Worm (Caenorhabditis elegans) whole organism, young adult: ENCODE data around the gene EEED8.14.

Experiments used
- B0336.3 ChIP-seq: fragments of 200-800 bp; sonication (Bioruptor generic); IDR thresholded peaks from 2 replicates; pipeline ENCODE4 v1.3.6; 2022; ENCODE audit warnings: missing genetic modification characterization, missing compliant biosample characterization
- F10E7.11 ChIP-seq: sonication (generic microtip); optimal IDR thresholded peaks from 2 replicates; lab custom pipeline; 2017; ENCODE audit warnings: mild to moderate bottlenecking, missing genetic modification characterization, moderate library complexity, missing compliant biosample characterization
- F37B4.10 ChIP-seq: fragments of 200-800 bp; sonication (Bioruptor generic); IDR thresholded peaks from 2 replicates; pipeline ENCODE4 v1.3.6; 2022; ENCODE audit warnings: missing genetic modification characterization, missing compliant biosample characterization
- F39B2.1 ChIP-seq: fragments of 200-800 bp; sonication (Bioruptor generic); IDR thresholded peaks from 2 replicates; pipeline ENCODE4 v1.3.6; 2022; ENCODE audit warnings: missing genetic modification reagents, missing genetic modification characterization, missing compliant biosample characterization
- F49E8.2 ChIP-seq: sonication (generic microtip); optimal IDR thresholded peaks from 3 replicates; lab custom pipeline; 2017; ENCODE audit warnings: missing genetic modification characterization, mild to moderate bottlenecking, missing compliant biosample characterization, antibody characterized with exemption, moderate library complexity; ENCODE audit not compliant: insufficient read depth
- F57A8.1 ChIP-seq: fragments of 200-800 bp; sonication (Bioruptor generic); optimal IDR thresholded peaks from 2 replicates; lab custom pipeline; 2018; ENCODE audit warnings: mild to moderate bottlenecking, missing genetic modification characterization, moderate library complexity, missing compliant biosample characterization
- K11D2.4 ChIP-seq: fragments of 200-800 bp; sonication (Bioruptor generic); IDR thresholded peaks from 2 replicates; pipeline ENCODE4 v1.3.6; 2022; ENCODE audit warnings: missing genetic modification reagents, missing genetic modification characterization, missing compliant biosample characterization
- K12H6.12 ChIP-seq: fragments of 200-800 bp; sonication (Bioruptor generic); optimal IDR thresholded peaks from 2 replicates; lab custom pipeline; 2018; ENCODE audit warnings: mild to moderate bottlenecking, missing genetic modification characterization, missing compliant biosample characterization
- T07F8.4 ChIP-seq: sonication (generic microtip); optimal IDR thresholded peaks from 2 replicates; lab custom pipeline; 2016; ENCODE audit warnings: mild to moderate bottlenecking, missing genetic modification characterization, moderate library complexity, missing compliant biosample characterization
- T26A5.8 ChIP-seq: sonication (generic microtip); optimal IDR thresholded peaks from 2 replicates; lab custom pipeline; 2016; ENCODE audit warnings: missing genetic modification characterization, missing compliant biosample characterization
- Y53F4B.3 ChIP-seq: fragments of 200-800 bp; sonication (Bioruptor generic); IDR thresholded peaks from 2 replicates; pipeline ENCODE4 v1.3.6; 2022; ENCODE audit warnings: missing genetic modification reagents, missing genetic modification characterization, missing compliant biosample characterization
- Y53G8AR.9 ChIP-seq: fragments of 200-800 bp; sonication (Bioruptor generic); conservative IDR thresholded peaks from 2 replicates; pipeline ENCODE4 v1.3.6; 2022; ENCODE audit warnings: missing genetic modification reagents, missing genetic modification characterization, missing compliant biosample characterization
- Y56A3A.18 ChIP-seq: fragments of 200-800 bp; sonication (Bioruptor generic); IDR thresholded peaks from 2 replicates; pipeline ENCODE4 v1.3.6; 2022; ENCODE audit warnings: missing genetic modification reagents, missing genetic modification characterization, missing compliant biosample characterization
- Y79H2A.3 ChIP-seq: fragments of 200-800 bp; sonication (Bioruptor generic); conservative IDR thresholded peaks from 2 replicates; pipeline ENCODE4 v1.3.6; 2022; ENCODE audit warnings: missing genetic modification reagents, missing genetic modification characterization, missing compliant biosample characterization
- Y95B8A.8 ChIP-seq: fragments of 200-800 bp; sonication (Bioruptor generic); IDR thresholded peaks from 2 replicates; pipeline ENCODE4 v1.3.6; 2022; ENCODE audit warnings: missing genetic modification reagents, missing genetic modification characterization, missing compliant biosample characterization
- akir-1 ChIP-seq: fragments of 200-800 bp; sonication (Bioruptor generic); optimal IDR thresholded peaks from 2 replicates; lab custom pipeline; 2018; ENCODE audit warnings: mild to moderate bottlenecking, missing genetic modification characterization, moderate library complexity, missing compliant biosample characterization
- aptf-2 ChIP-seq: fragments of 200-800 bp; sonication (Bioruptor generic); conservative IDR thresholded peaks from 2 replicates; pipeline ENCODE4 v1.3.6; 2022; ENCODE audit warnings: missing genetic modification reagents, missing genetic modification characterization, missing compliant biosample characterization
- attf-5 ChIP-seq: fragments of 200-800 bp; sonication (Bioruptor generic); optimal IDR thresholded peaks from 2 replicates; lab custom pipeline; 2018; ENCODE audit warnings: mild to moderate bottlenecking, missing genetic modification characterization, missing compliant biosample characterization
- attf-6 ChIP-seq: fragments of 200-800 bp; sonication (Bioruptor generic); IDR thresholded peaks from 2 replicates; pipeline ENCODE4 v1.3.6; 2022; ENCODE audit warnings: missing genetic modification reagents, missing genetic modification characterization, missing compliant biosample characterization
- cebp-1 ChIP-seq, 2 experiments: fragments of 200-800 bp in 1 of 2; sonication (Bioruptor generic) in 1 of 2; sonication (generic microtip) in 1 of 2; IDR thresholded peaks in 1 of 2; optimal IDR thresholded peaks in 1 of 2; 2 replicates each; pipeline versions ENCODE4 v1.3.6 to Lab custom; 2017 to 2022; ENCODE audit warnings: missing compliant biosample characterization in 2 of 2, missing genetic modification characterization in 2 of 2, mild to moderate bottlenecking in 1 of 2, missing genetic modification reagents in 1 of 2, moderate library complexity in 1 of 2
- cebp-2 ChIP-seq: fragments of 200-800 bp; sonication (Bioruptor generic); IDR thresholded peaks from 2 replicates; pipeline ENCODE4 v1.3.6; 2022; ENCODE audit warnings: missing genetic modification characterization, missing compliant biosample characterization
- die-1 ChIP-seq: sonication (generic microtip); optimal IDR thresholded peaks from 2 replicates; lab custom pipeline; 2016; ENCODE audit warnings: missing genotype, mild to moderate bottlenecking, missing genetic modification characterization, missing compliant biosample characterization
- dpff-1 ChIP-seq: sonication (generic microtip); optimal IDR thresholded peaks from 2 replicates; lab custom pipeline; 2017; ENCODE audit warnings: mild to moderate bottlenecking, missing genetic modification characterization, missing compliant biosample characterization
- dpl-1 ChIP-seq: fragments of 150-350 bp; optimal IDR thresholded peaks from 2 replicates; lab custom pipeline; 2014; ENCODE audit warnings: missing biosample characterization, missing genetic modification reagents, missing genetic modification characterization
- efl-1 ChIP-seq: fragments of 150-350 bp; optimal IDR thresholded peaks from 2 replicates; lab custom pipeline; 2014; ENCODE audit warnings: missing biosample characterization, missing genetic modification reagents, missing genetic modification characterization
- ets-4 ChIP-seq: fragments of 200-800 bp; sonication (Bioruptor generic); optimal IDR thresholded peaks from 2 replicates; lab custom pipeline; 2018; ENCODE audit warnings: mild to moderate bottlenecking, missing genetic modification characterization, missing compliant biosample characterization
- him-1 ChIP-seq: sonication (generic microtip); optimal IDR thresholded peaks from 2 replicates; lab custom pipeline; 2016; ENCODE audit warnings: missing genotype, missing genetic modification reagents, missing genetic modification characterization, missing compliant biosample characterization
- hsf-1 ChIP-seq: fragments of 200-800 bp; sonication (Bioruptor generic); IDR thresholded peaks from 2 replicates; pipeline ENCODE4 v1.3.6; 2022; ENCODE audit warnings: missing genetic modification reagents, missing genetic modification characterization, missing compliant biosample characterization
- lsy-27 ChIP-seq: sonication (generic microtip); optimal IDR thresholded peaks from 2 replicates; lab custom pipeline; 2017; ENCODE audit warnings: missing genetic modification characterization, mild to moderate bottlenecking, missing compliant biosample characterization, antibody characterized with exemption, missing genotype, borderline replicate concordance; ENCODE audit not compliant: insufficient read depth
- madf-3 ChIP-seq: fragments of 200-800 bp; sonication (Bioruptor generic); IDR thresholded peaks from 2 replicates; pipeline ENCODE4 v1.3.6; 2022; ENCODE audit warnings: missing genetic modification reagents, missing genetic modification characterization, missing compliant biosample characterization
- madf-6 ChIP-seq: fragments of 200-800 bp; sonication (Bioruptor generic); IDR thresholded peaks from 2 replicates; pipeline ENCODE4 v1.3.6; 2022; ENCODE audit warnings: missing genetic modification reagents, missing genetic modification characterization, missing compliant biosample characterization
- mel-28 ChIP-seq: sonication (generic microtip); optimal IDR thresholded peaks from 2 replicates; lab custom pipeline; 2016; ENCODE audit warnings: borderline replicate concordance, mild to moderate bottlenecking, missing genetic modification characterization, missing compliant biosample characterization
- nfya-2 ChIP-seq: fragments of 200-800 bp; sonication (Bioruptor generic); IDR thresholded peaks from 2 replicates; pipeline ENCODE4 v1.3.6; 2022; ENCODE audit warnings: missing genetic modification reagents, missing genetic modification characterization, missing compliant biosample characterization
- nhr-27 ChIP-seq: fragments of 200-800 bp; sonication (Bioruptor generic); optimal IDR thresholded peaks from 2 replicates; lab custom pipeline; 2018; ENCODE audit warnings: mild to moderate bottlenecking, missing genetic modification characterization, moderate library complexity, missing compliant biosample characterization
- nhr-80 ChIP-seq: sonication (generic microtip); optimal IDR thresholded peaks from 2 replicates; lab custom pipeline; 2016; ENCODE audit warnings: missing genetic modification characterization, missing compliant biosample characterization
- nhr-90 ChIP-seq: sonication (generic microtip); optimal IDR thresholded peaks from 2 replicates; lab custom pipeline; 2016; ENCODE audit warnings: missing genotype, mild to moderate bottlenecking, missing genetic modification characterization, missing compliant biosample characterization
- pbrm-1 ChIP-seq: fragments of 200-800 bp; sonication (Bioruptor generic); IDR thresholded peaks from 2 replicates; pipeline ENCODE4 v1.3.6; 2022; ENCODE audit warnings: missing genetic modification reagents, missing genetic modification characterization, missing compliant biosample characterization
- pha-4 ChIP-seq: fragments of 150-350 bp; sonication (generic microtip); optimal IDR thresholded peaks from 2 replicates; lab custom pipeline; 2014; ENCODE audit warnings: missing biosample characterization, missing genetic modification reagents, missing genetic modification characterization
- repo-1 ChIP-seq: sonication (generic microtip); optimal IDR thresholded peaks from 2 replicates; lab custom pipeline; 2017; ENCODE audit warnings: mild to moderate bottlenecking, missing genetic modification characterization, missing compliant biosample characterization
- rpc-1 ChIP-seq, 2 experiments: fragments of 150-350 bp in 1 of 2; sonication (generic microtip) in 1 of 2; optimal IDR thresholded peaks; 2 replicates each; lab custom pipeline; 2014 to 2018; ENCODE audit warnings: missing biosample characterization in 1 of 2, missing genetic modification characterization in 1 of 2, missing genetic modification reagents in 1 of 2, missing genotype in 1 of 2
- snpc-1.1 ChIP-seq: sonication (generic microtip); optimal IDR thresholded peaks from 2 replicates; lab custom pipeline; 2017; ENCODE audit warnings: missing genetic modification characterization, mild to moderate bottlenecking, missing compliant biosample characterization, antibody characterized with exemption, moderate library complexity, missing genotype, missing genetic modification reagents; ENCODE audit not compliant: insufficient read depth
- snpc-1.3 ChIP-seq: sonication (generic microtip); optimal IDR thresholded peaks from 2 replicates; lab custom pipeline; 2017; ENCODE audit warnings: missing genetic modification characterization, mild to moderate bottlenecking, missing compliant biosample characterization, antibody characterized with exemption, moderate library complexity, missing genotype, missing genetic modification reagents; ENCODE audit not compliant: insufficient read depth
- sptf-2 ChIP-seq: fragments of 200-800 bp; sonication (Bioruptor generic); optimal IDR thresholded peaks from 2 replicates; lab custom pipeline; 2018; ENCODE audit warnings: mild to moderate bottlenecking, missing genetic modification characterization, missing compliant biosample characterization
- tbp1 ChIP-seq: fragments of 200-800 bp; sonication (Bioruptor generic); optimal IDR thresholded peaks from 2 replicates; lab custom pipeline; 2018; ENCODE audit warnings: mild to moderate bottlenecking, missing genetic modification characterization, missing compliant biosample characterization
- zim-3 ChIP-seq: sonication (generic microtip); optimal IDR thresholded peaks from 2 replicates; lab custom pipeline; 2017; ENCODE audit warnings: mild to moderate bottlenecking, missing genetic modification characterization, moderate library complexity, missing compliant biosample characterization
- ztf-18 ChIP-seq: sonication (generic microtip); optimal IDR thresholded peaks from 2 replicates; lab custom pipeline; 2016; ENCODE audit warnings: missing genotype, mild to moderate bottlenecking, missing genetic modification characterization, missing compliant biosample characterization

The EEED8.14 gene

DNA sequence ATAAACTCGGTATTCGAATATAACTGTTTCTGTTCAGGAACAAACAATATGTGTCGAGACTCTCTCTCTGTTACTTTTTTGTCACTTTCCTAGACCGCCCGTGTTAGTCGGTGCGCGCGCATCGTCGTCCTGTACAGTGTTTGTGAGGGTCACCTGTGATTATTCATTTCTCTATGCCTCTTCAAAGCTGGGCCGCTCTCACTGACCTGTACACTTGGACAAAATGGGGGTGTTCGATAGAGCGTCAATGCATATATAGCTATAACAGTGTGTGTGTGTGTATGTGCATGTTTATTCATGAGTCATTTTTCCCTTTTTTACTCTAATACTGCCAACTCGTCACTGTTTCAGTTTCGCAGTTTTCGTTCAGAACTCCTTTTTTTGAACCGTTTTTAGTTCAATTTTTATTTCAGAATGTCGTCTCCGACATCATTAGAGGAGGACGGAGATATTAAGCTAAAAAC lies 34.2 kb downstream of the EEED8.14 start, which contains the start of gene pkc-3 (continued):
- peak; percentile 79 for TF ChIP-seq repo-1 (tag; lab: Kevin White, UChicago)
- no peak for TF ChIP-seq cebp-1 (GFP tag; IDR thresholded peaks at IDR 0.05; lab: Robert Waterston, UW)
- TF ChIP-seq cebp-1 (tag; optimal IDR thresholded peaks at IDR 0.05; lab: Kevin White, UChicago), result peak; percentile 65
- TF ChIP-seq F57A8.1 (GFP tag; lab: Kevin White, UChicago), result no peak
- peak; percentile 70 for TF ChIP-seq nhr-90 (tag; lab: Kevin White, UChicago)
- 0 out of 2 replicates have a peak, but pooled peaks have one; percentile 54 for TF ChIP-seq F39B2.1 (GFP tag; lab: Robert Waterston, UW)
- no peak for TF ChIP-seq K11D2.4 (GFP tag; lab: Robert Waterston, UW)
- TF ChIP-seq lsy-27 (tag; lab: Kevin White, UChicago), result no peak
- TF ChIP-seq K12H6.12 (tag; lab: Kevin White, UChicago), result peak; percentile 40
- no peak for TF ChIP-seq mel-28 (tag; lab: Kevin White, UChicago)
- TF ChIP-seq dpff-1, result peak; percentile 44
- no peak for TF ChIP-seq nfya-2 (GFP tag; lab: Robert Waterston, UW)
- peak; percentile 54 for TF ChIP-seq ets-4 (GFP tag; lab: Kevin White, UChicago)
- peak; percentile 58 for TF ChIP-seq pbrm-1 (GFP tag; lab: Robert Waterston, UW)
- TF ChIP-seq madf-3 (GFP tag; lab: Robert Waterston, UW), result peak; percentile 72
- no peak for TF ChIP-seq T07F8.4
- no peak for TF ChIP-seq akir-1 (GFP tag; lab: Kevin White, UChicago)
- peak; percentile 54 for TF ChIP-seq pha-4 (tag; lab: Kevin White, UChicago)
- TF ChIP-seq B0336.3, result peak; percentile 92
- TF ChIP-seq Y95B8A.8 (GFP tag; lab: Robert Waterston, UW), result peak; percentile 88
- TF ChIP-seq Y79H2A.3 (GFP tag; lab: Robert Waterston, UW), result 0 out of 2 replicates have a peak, but pooled peaks have one; percentile 33
- TF ChIP-seq Y53F4B.3 (GFP tag; lab: Robert Waterston, UW), result no peak
- TF ChIP-seq F37B4.10 (GFP tag; lab: Robert Waterston, UW), result 0 out of 2 replicates have a peak, but pooled peaks have one; percentile 7
- TF ChIP-seq T26A5.8 (tag; lab: Kevin White, UChicago), result no peak
- peak; percentile 97 for TF ChIP-seq nhr-80 (tag; lab: Kevin White, UChicago)
- TF ChIP-seq zim-3, result no peak
- peak; percentile 60 for TF ChIP-seq tbp1
- no peak for TF ChIP-seq nhr-27
- no peak for TF ChIP-seq snpc-1.1 (tag; lab: Kevin White, UChicago)
- no peak for TF ChIP-seq sptf-2
- TF ChIP-seq cebp-2 (GFP tag; lab: Robert Waterston, UW), result 0 out of 2 replicates have a peak, but pooled peaks have one; percentile 31
- peak; percentile 75 for TF ChIP-seq hsf-1 (GFP tag; lab: Robert Waterston, UW)
- TF ChIP-seq Y53G8AR.9 (GFP tag; lab: Robert Waterston, UW), result peak; percentile 86
- peak; percentile 28 for TF ChIP-seq F49E8.2
- peak; percentile 30 for TF ChIP-seq snpc-1.3 (tag; lab: Kevin White, UChicago)
- peak; percentile 63 for TF ChIP-seq efl-1 (GFP tag; lab: Kevin White, UChicago)
- TF ChIP-seq him-1 (tag; lab: Kevin White, UChicago), result no peak
- TF ChIP-seq attf-5 (GFP tag; lab: Kevin White, UChicago), result peak; percentile 87
- TF ChIP-seq rpc-1 (optimal IDR thresholded peaks at IDR 0.05; lab: Kevin White, UChicago), result no peak
- TF ChIP-seq rpc-1 (tag; optimal IDR thresholded peaks at IDR 0.05; lab: Kevin White, UChicago), result no peak
- peak; percentile 83 for TF ChIP-seq ztf-18 (tag; lab: Kevin White, UChicago)
- peak; percentile 84; the same call in 1 of the 2 replicates for TF ChIP-seq Y56A3A.18 (GFP tag; lab: Robert Waterston, UW)
- peak; percentile 45; the same call in 1 of the 2 replicates for TF ChIP-seq attf-6
- no peak for TF ChIP-seq aptf-2 (GFP tag; lab: Robert Waterston, UW)
- TF ChIP-seq die-1, result peak; percentile 55
- no peak for TF ChIP-seq F10E7.11
- TF ChIP-seq madf-6 (GFP tag; lab: Robert Waterston, UW), result peak; percentile 70; the same call in 1 of the 2 replicates
- TF ChIP-seq dpl-1 (GFP tag; lab: Kevin White, UChicago), result no peak
